Fruit fly (Drosophila melanogaster) whole organism, prepupa: ENCODE data around the gene Cpr11A.
A peak's percentile ranks its signal among the peaks of the same experiment; 100 is the strongest.

Source experiments
- Blimp-1 ChIP-seq: fragments of 200-800 bp; sonication (Bioruptor generic); optimal IDR thresholded peaks from 3 replicates; lab custom pipeline; 2017; ENCODE audit warnings: missing biosample characterization, missing genetic modification characterization, mild to moderate bottlenecking, moderate library complexity, missing genetic modification reagents
- CG10631 ChIP-seq: fragments of 200-800 bp; sonication (Bioruptor generic); optimal IDR thresholded peaks from 2 replicates; lab custom pipeline; 2016; ENCODE audit warnings: missing biosample characterization, missing genetic modification characterization
- CG16779 ChIP-seq: fragments of 200-800 bp; sonication (Bioruptor generic); optimal IDR thresholded peaks from 3 replicates; lab custom pipeline; 2017; ENCODE audit warnings: missing biosample characterization, mild to moderate bottlenecking, missing genetic modification characterization
- CG32006 ChIP-seq: fragments of 200-800 bp; sonication (Bioruptor generic); optimal IDR thresholded peaks from 3 replicates; lab custom pipeline; 2017; ENCODE audit warnings: missing biosample characterization, mild to moderate bottlenecking, missing genetic modification characterization
- CG34406 ChIP-seq: fragments of 200-800 bp; sonication (Bioruptor generic); optimal IDR thresholded peaks from 3 replicates; lab custom pipeline; 2016; ENCODE audit warnings: missing biosample characterization, missing genetic modification characterization
- CG3919 ChIP-seq: fragments of 200-800 bp; sonication (Bioruptor generic); optimal IDR thresholded peaks from 3 replicates; lab custom pipeline; 2016; ENCODE audit warnings: missing biosample characterization, missing genetic modification characterization
- CG6163 ChIP-seq: fragments of 200-800 bp; sonication (Bioruptor generic); IDR thresholded peaks from 3 replicates; pipeline ENCODE4 v1.3.6; 2022; ENCODE audit warnings: missing biosample characterization, missing genetic modification characterization
- CG6276 ChIP-seq: fragments of 200-800 bp; sonication (Bioruptor generic); optimal IDR thresholded peaks from 2 replicates; lab custom pipeline; 2017; ENCODE audit warnings: missing biosample characterization, mild to moderate bottlenecking, missing genetic modification characterization
- CG6792 ChIP-seq: fragments of 200-800 bp; sonication (Bioruptor generic); optimal IDR thresholded peaks from 3 replicates; lab custom pipeline; 2016; ENCODE audit warnings: missing biosample characterization, missing genetic modification characterization
- CG6854 ChIP-seq: fragments of 200-800 bp; sonication (Bioruptor generic); optimal IDR thresholded peaks from 2 replicates; lab custom pipeline; 2017; ENCODE audit warnings: missing biosample characterization, mild to moderate bottlenecking, missing genetic modification characterization
- CG8119 ChIP-seq: fragments of 200-800 bp; sonication (Bioruptor generic); IDR thresholded peaks from 3 replicates; pipeline ENCODE4 v1.3.6; 2022; ENCODE audit warnings: missing biosample characterization, missing genetic modification characterization
- Eip75B ChIP-seq: fragments of 200-800 bp; sonication (Bioruptor generic); optimal IDR thresholded peaks from 3 replicates; lab custom pipeline; 2016; ENCODE audit warnings: missing biosample characterization, missing genetic modification characterization
- Eip93F ChIP-seq: fragments of 200-800 bp; sonication (Bioruptor generic); optimal IDR thresholded peaks from 2 replicates; lab custom pipeline; 2016; ENCODE audit warnings: missing biosample characterization, mild to moderate bottlenecking, missing genetic modification characterization
- Ets21C ChIP-seq: fragments of 200-800 bp; sonication (Bioruptor generic); optimal IDR thresholded peaks from 3 replicates; lab custom pipeline; 2016; ENCODE audit warnings: missing biosample characterization, missing genetic modification characterization
- Ets96B ChIP-seq: fragments of 200-800 bp; optimal IDR thresholded peaks from 2 replicates; lab custom pipeline; 2019; ENCODE audit warnings: missing biosample characterization, mild to moderate bottlenecking, missing genetic modification characterization, moderate library complexity
- Gug ChIP-seq: fragments of 200-800 bp; sonication (Bioruptor generic); IDR thresholded peaks from 2 replicates; pipeline ENCODE4 v1.3.6; 2022; ENCODE audit warnings: missing biosample characterization, missing genetic modification characterization
- Hr39 ChIP-seq: fragments of 200-800 bp; sonication (Bioruptor generic); optimal IDR thresholded peaks from 2 replicates; lab custom pipeline; 2016; ENCODE audit warnings: missing biosample characterization, missing genetic modification characterization
- Hr4 ChIP-seq: fragments of 200-800 bp; sonication (Bioruptor generic); optimal IDR thresholded peaks from 3 replicates; lab custom pipeline; 2016; ENCODE audit warnings: missing biosample characterization, missing genetic modification characterization
- Lpt ChIP-seq: fragments of 200-800 bp; sonication (Bioruptor generic); optimal IDR thresholded peaks from 3 replicates; lab custom pipeline; 2016; ENCODE audit warnings: missing biosample characterization, missing genetic modification characterization
- Sox15 ChIP-seq: fragments of 200-800 bp; sonication (Bioruptor generic); optimal IDR thresholded peaks from 3 replicates; lab custom pipeline; 2016; ENCODE audit warnings: missing biosample characterization, missing genetic modification characterization
- acj6 ChIP-seq: fragments of 200-800 bp; sonication (Bioruptor generic); optimal IDR thresholded peaks from 3 replicates; lab custom pipeline; 2016; ENCODE audit warnings: missing biosample characterization, missing genetic modification characterization
- dac ChIP-seq: fragments of 200-800 bp; sonication (Bioruptor generic); optimal IDR thresholded peaks from 2 replicates; lab custom pipeline; 2017; ENCODE audit warnings: missing biosample characterization, mild to moderate bottlenecking, missing genetic modification characterization
- dsx ChIP-seq: fragments of 200-800 bp; optimal IDR thresholded peaks from 3 replicates; lab custom pipeline; 2019; ENCODE audit warnings: missing biosample characterization, mild to moderate bottlenecking, missing genetic modification characterization, moderate library complexity; ENCODE audit not compliant: poor library complexity, severe bottlenecking
- eg ChIP-seq: fragments of 200-800 bp; sonication (Bioruptor generic); IDR thresholded peaks from 3 replicates; pipeline ENCODE4 v1.3.6; 2022; ENCODE audit warnings: missing biosample characterization, missing genetic modification characterization
- esn ChIP-seq: fragments of 200-800 bp; sonication (Bioruptor generic); optimal IDR thresholded peaks from 2 replicates; lab custom pipeline; 2016; ENCODE audit warnings: missing biosample characterization, mild to moderate bottlenecking, missing genetic modification characterization, moderate library complexity
- fd59A ChIP-seq: fragments of 200-800 bp; sonication (Bioruptor generic); optimal IDR thresholded peaks from 2 replicates; lab custom pipeline; 2017; ENCODE audit warnings: missing biosample characterization, mild to moderate bottlenecking, missing genetic modification characterization, missing genetic modification reagents
- fd85E ChIP-seq: fragments of 200-800 bp; sonication (Bioruptor generic); optimal IDR thresholded peaks from 3 replicates; lab custom pipeline; 2016; ENCODE audit warnings: missing biosample characterization, missing genetic modification characterization
- fkh ChIP-seq: fragments of 200-800 bp; sonication (Bioruptor generic); optimal IDR thresholded peaks from 3 replicates; lab custom pipeline; 2017; ENCODE audit warnings: missing biosample characterization, mild to moderate bottlenecking, missing genetic modification characterization, moderate library complexity
- spab ChIP-seq: fragments of 200-800 bp; sonication (Bioruptor generic); optimal IDR thresholded peaks from 2 replicates; lab custom pipeline; 2017; ENCODE audit warnings: missing biosample characterization, mild to moderate bottlenecking, missing genetic modification characterization, missing genetic modification reagents
- ss ChIP-seq, 2 experiments: fragments of 200-800 bp; sonication (Bioruptor generic); optimal IDR thresholded peaks; 2 replicates in 1 of 2; 3 replicates in 1 of 2; lab custom pipeline; 2017 to 2018; ENCODE audit warnings: mild to moderate bottlenecking in 2 of 2, missing biosample characterization in 2 of 2, missing genetic modification characterization in 2 of 2, moderate library complexity in 1 of 2
- svp ChIP-seq: fragments of 200-800 bp; sonication (Bioruptor generic); peaks from one replicate; lab custom pipeline; 2016; ENCODE audit warnings: missing biosample characterization, missing genetic modification characterization
- topi ChIP-seq: fragments of 200-800 bp; sonication (Bioruptor generic); optimal IDR thresholded peaks from 3 replicates; lab custom pipeline; 2016; ENCODE audit warnings: missing biosample characterization, missing genetic modification characterization

The Cpr11A gene

dm6 chrX:12462936-12463558 lies 23.7 kb upstream of the Cpr11A start, which contains the start of the genes Rab40 and CG42258 (continued):
- TF ChIP-seq CG10631 (GFP tag; lab: Kevin White, UChicago) (peak; percentile 66), Blimp-1 (GFP tag; lab: Kevin White, UChicago) (no peak), topi (GFP tag; lab: Kevin White, UChicago) (peak; percentile 46), fkh (no peak), ss (GFP tag; optimal IDR thresholded peaks at IDR 0.05; lab: Kevin White, UChicago) (no peak)

DNA sequence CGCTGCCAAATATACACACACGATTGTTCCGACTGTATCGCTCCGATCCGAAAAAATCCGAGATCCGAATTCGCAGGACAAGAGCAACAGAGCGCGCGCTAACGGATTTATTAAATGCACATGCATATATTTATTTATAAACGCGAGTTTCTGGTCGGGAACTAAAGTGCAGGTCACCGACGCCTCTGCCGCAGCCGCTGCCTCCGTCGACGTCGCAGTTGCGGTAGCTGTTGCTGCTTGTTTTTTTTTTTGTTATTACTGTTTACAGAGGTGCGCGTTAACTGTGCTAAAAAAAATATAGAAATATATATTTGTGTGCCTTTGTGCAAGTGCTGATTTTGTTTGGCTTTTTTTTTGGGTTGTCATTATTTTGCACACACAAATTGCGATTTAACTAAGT lies 23.2 kb upstream of the Cpr11A start:
- TF ChIP-seq CG32006: no peak
- peak; percentile 61 for TF ChIP-seq svp (GFP tag; lab: Kevin White, UChicago)
- no peak for TF ChIP-seq Gug

DNA sequence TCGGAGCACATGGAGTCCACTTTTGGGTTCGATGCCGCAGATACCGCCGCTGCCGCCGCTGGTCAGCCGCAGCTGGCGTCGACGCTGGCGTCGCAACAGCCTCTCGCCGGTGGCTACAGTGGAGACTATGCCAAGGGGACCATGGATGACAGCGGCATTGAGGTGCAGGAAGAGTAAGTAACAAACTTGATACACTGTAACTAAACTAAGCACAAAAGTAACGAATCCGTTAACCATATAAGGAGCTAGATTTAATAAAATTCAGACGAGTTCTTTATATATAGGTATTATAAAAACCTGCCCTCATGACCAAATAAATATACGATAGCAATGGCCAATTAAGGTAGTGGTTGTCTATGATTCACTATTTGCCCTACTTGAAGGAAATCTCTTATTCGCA lies 21.5 kb upstream of the Cpr11A start:
- no peak for TF ChIP-seq spab (GFP tag; lab: Kevin White, UChicago)

DNA sequence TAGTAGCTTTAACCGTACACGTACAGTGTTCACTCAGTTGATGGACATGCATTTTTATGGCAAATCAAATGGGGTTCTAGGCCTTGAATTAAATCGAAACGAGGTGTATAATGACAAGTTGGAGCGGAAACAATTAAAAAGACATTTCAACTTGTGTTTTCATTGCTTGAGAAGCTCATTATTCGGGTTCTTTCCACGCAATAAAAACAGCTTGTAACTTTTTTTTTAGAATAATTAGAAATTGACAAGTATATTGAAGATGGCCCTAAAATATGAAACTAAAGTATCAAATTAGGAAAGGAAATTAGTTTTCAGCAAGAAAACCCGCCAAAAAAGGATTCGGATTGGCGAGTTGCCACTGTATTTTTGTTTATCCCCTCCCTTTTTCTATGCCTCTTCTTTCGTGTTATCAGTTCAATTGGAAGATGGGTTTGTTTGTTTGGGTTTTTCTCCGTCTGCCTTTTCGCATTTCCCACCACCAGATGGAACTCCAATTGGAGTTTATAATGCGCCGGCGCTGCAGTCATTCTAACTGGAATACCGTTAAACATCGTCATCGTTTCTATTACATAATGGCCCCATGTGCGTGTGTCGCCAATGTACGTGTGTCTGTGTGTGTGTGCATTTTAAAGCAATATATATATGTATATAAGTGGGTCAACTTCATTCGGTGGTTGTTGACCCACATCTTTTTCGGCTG lies 20.1 kb upstream of the Cpr11A start:
- TF ChIP-seq Hr4 (GFP tag; lab: Kevin White, UChicago): peak; percentile 14
- TF ChIP-seq CG32006: peak; percentile 36
- TF ChIP-seq Lpt (GFP tag; lab: Kevin White, UChicago): no peak
- TF ChIP-seq eg (GFP tag; lab: Robert Waterston, UW): 0 out of 3 replicates have a peak, but pooled peaks have one; percentile 5
- no peak for TF ChIP-seq CG6163
- TF ChIP-seq, all 60 proteins: peak for 3

dm6 chrX:12467241-12467597 lies 19.6 kb upstream of the Cpr11A start:
- TF ChIP-seq CG3919 (GFP tag; lab: Kevin White, UChicago) (no peak), dac (GFP tag; lab: Kevin White, UChicago) (no peak), svp (GFP tag; lab: Kevin White, UChicago) (no peak), eg (GFP tag; lab: Robert Waterston, UW) (no peak), fd85E (GFP tag; lab: Kevin White, UChicago) (no peak), fkh (no peak), Sox15 (GFP tag; lab: Kevin White, UChicago) (no peak), Blimp-1 (GFP tag; lab: Kevin White, UChicago) (no peak), dsx (no peak), esn (no peak), CG16779 (no peak), acj6 (no peak), CG34406 (GFP tag; lab: Kevin White, UChicago) (no peak), CG6163 (no peak), topi (GFP tag; lab: Kevin White, UChicago) (no peak), CG6792 (GFP tag; lab: Kevin White, UChicago) (no peak), Eip75B (GFP tag; lab: Kevin White, UChicago) (no peak), ss (GFP tag; optimal IDR thresholded peaks at IDR 0.05; lab: Kevin White, UChicago) (no peak), Eip93F (GFP tag; lab: Kevin White, UChicago) (no peak)
- TF ChIP-seq, all 60 proteins: peak for 0

- TF ChIP-seq CG6276 (no peak), Ets21C (GFP tag; lab: Kevin White, UChicago) (no peak), CG6854 (no peak), fd59A (GFP tag; lab: Kevin White, UChicago) (no peak), CG8119 (GFP tag; lab: Robert Waterston, UW) (no peak), Hr39 (GFP tag; lab: Kevin White, UChicago) (no peak), Ets96B (tag; lab: Kevin White, UChicago) (no peak), esn (no peak)
- TF ChIP-seq, all 60 proteins: peak for 0
These were observed 17.6 kb upstream of the Cpr11A start for dm6 chrX:12469172-12469571.
